Worm (Caenorhabditis elegans): ENCODE results near the gene athp-1.
A peak's percentile ranks its signal among the peaks of the same experiment; 100 is the strongest.

The athp-1 gene

ce11 chrIII:10930850-10931249, 49.3 kb downstream of the athp-1 start, which contains the start of gene M142.5:
M142.5 (plus strand) TSS chrIII:10931201.
- TF ChIP-seq lin-15B (tag; optimal IDR thresholded peaks at IDR 0.05): peak; percentile 73
- no peak for TF ChIP-seq hmg-11 (tag; optimal IDR thresholded peaks at IDR 0.05)
- TF ChIP-seq pqm-1 (tag; optimal IDR thresholded peaks at IDR 0.05): no peak
- TF ChIP-seq nfya-1 (tag; optimal IDR thresholded peaks at IDR 0.05; ENCODE audit: insufficient read depth): peak; percentile 18
- TF ChIP-seq mdl-1 (tag; optimal IDR thresholded peaks at IDR 0.05): no peak
- peak; percentile 27 for TF ChIP-seq lin-39 (tag; optimal IDR thresholded peaks at IDR 0.05)

- no peak for TF ChIP-seq fos-1 (tag; optimal IDR thresholded peaks at IDR 0.05)
- no peak for TF ChIP-seq R02D3.7 (tag; optimal IDR thresholded peaks at IDR 0.05)
- TF ChIP-seq ztf-11 (tag; optimal IDR thresholded peaks at IDR 0.05): no peak
- TF ChIP-seq aly-2 (tag; optimal IDR thresholded peaks at IDR 0.05): no peak
- no peak for TF ChIP-seq daf-12 (tag; optimal IDR thresholded peaks at IDR 0.05)
- TF ChIP-seq ceh-9 (tag; optimal IDR thresholded peaks at IDR 0.05): no peak
- no peak for TF ChIP-seq mdl-1 (tag; optimal IDR thresholded peaks at IDR 0.05)
- TF ChIP-seq ztf-4 (tag; optimal IDR thresholded peaks at IDR 0.05): no peak
- TF ChIP-seq lsy-12 (tag; optimal IDR thresholded peaks at IDR 0.05): no peak
- no peak for TF ChIP-seq nhr-237 (tag; optimal IDR thresholded peaks at IDR 0.05)
- no peak for TF ChIP-seq mml-1 (tag; optimal IDR thresholded peaks at IDR 0.05)
- no peak for TF ChIP-seq skn-1 (tag; optimal IDR thresholded peaks at IDR 0.05)
Observed at ce11 chrIII:10933331-10933730, 51.8 kb downstream of the athp-1 start, which contains the start of gene M142.8. M142.8 (plus strand) TSS chrIII:10933631.

DNA sequence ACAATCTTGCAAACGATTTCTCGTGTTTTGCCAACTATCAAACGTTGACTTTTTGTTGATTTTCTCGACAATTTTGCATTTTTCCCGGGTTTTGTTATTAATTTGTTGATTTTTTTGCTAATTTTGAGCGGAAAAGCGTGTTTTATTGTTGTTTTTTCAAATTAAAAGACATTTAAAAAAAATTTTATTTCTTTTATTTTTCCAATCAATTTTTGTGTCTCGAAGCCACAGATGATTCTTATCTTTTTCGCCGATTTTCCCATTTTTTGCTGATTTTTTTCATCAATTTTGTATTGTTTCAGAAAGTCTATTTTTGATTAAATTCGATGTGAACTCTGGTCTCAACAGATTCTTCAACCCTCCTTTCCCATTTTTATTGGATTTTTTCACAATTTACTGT, 54.4 kb downstream of the athp-1 start, which contains the start of gene rle-1:
Gene rle-1 (plus strand): TSS at position 301 of the 400 bp plus-strand sequence.
- TF ChIP-seq ama-1 (optimal IDR thresholded peaks at IDR 0.05) (no peak), fkh-2 (tag; optimal IDR thresholded peaks at IDR 0.05) (no peak), nhr-25 (tag; optimal IDR thresholded peaks at IDR 0.05) (no peak), nhr-23 (tag; optimal IDR thresholded peaks at IDR 0.05) (no peak), lin-15B (tag; optimal IDR thresholded peaks at IDR 0.05) (no peak), ceh-28 (tag; optimal IDR thresholded peaks at IDR 0.05) (no peak), nhr-12 (tag; optimal IDR thresholded peaks at IDR 0.05) (no peak), mdl-1 (tag; optimal IDR thresholded peaks at IDR 0.05) (no peak), snpc-4 (tag; optimal IDR thresholded peaks at IDR 0.05) (no peak), nfya-1 (tag; optimal IDR thresholded peaks at IDR 0.05; ENCODE audit: insufficient read depth) (no peak), sea-2 (GFP tag; optimal IDR thresholded peaks at IDR 0.05) (no peak), eor-1 (tag; optimal IDR thresholded peaks at IDR 0.05) (no peak), tbx-2 (tag; optimal IDR thresholded peaks at IDR 0.05) (no peak), ZK546.5 (tag; optimal IDR thresholded peaks at IDR 0.05) (no peak)

DNA sequence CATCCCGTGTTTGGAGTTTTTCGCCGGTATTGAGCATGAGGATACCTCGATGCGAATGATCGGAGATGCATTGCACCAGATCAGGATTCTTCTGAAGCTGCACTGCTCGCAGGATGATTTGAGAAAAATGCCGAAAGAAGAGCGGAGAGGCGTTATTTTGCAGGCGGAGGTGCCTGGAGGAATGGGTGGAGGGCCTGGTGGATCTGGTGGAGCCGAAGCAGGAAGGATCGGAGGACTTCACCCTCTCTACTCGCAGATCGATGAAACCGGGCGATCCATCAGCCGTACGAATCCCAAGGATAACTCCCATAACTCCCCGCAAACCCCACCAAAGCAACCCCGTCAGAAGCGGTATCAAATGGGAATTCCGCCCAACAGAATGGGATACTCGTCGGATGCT, 57.6 kb downstream of the athp-1 start:
- TF ChIP-seq ztf-4 (tag; optimal IDR thresholded peaks at IDR 0.05) (no peak), mml-1 (tag; optimal IDR thresholded peaks at IDR 0.05) (no peak), unc-62 (GFP tag; optimal IDR thresholded peaks at IDR 0.05) (no peak), egl-27 (tag; optimal IDR thresholded peaks at IDR 0.05) (no peak), fos-1 (tag; optimal IDR thresholded peaks at IDR 0.05) (no peak), nhr-23 (tag; optimal IDR thresholded peaks at IDR 0.05) (no peak), ceh-16 (tag; optimal IDR thresholded peaks at IDR 0.05) (no peak), nhr-11 (tag; optimal IDR thresholded peaks at IDR 0.05) (no peak), lsy-12 (tag; optimal IDR thresholded peaks at IDR 0.05) (no peak), pha-4 (tag; optimal IDR thresholded peaks at IDR 0.05) (no peak), ztf-11 (tag; optimal IDR thresholded peaks at IDR 0.05) (no peak), R02D3.7 (tag; optimal IDR thresholded peaks at IDR 0.05) (no peak), fkh-2 (tag; optimal IDR thresholded peaks at IDR 0.05) (no peak), nhr-67 (tag; optimal IDR thresholded peaks at IDR 0.05) (no peak), elt-3 (tag; optimal IDR thresholded peaks at IDR 0.05) (no peak), nhr-77 (tag; optimal IDR thresholded peaks at IDR 0.05) (no peak), sea-2 (GFP tag; optimal IDR thresholded peaks at IDR 0.05) (no peak), lin-39 (tag; optimal IDR thresholded peaks at IDR 0.05) (no peak), unc-39 (tag; optimal IDR thresholded peaks at IDR 0.05) (no peak), mdl-1 (tag; optimal IDR thresholded peaks at IDR 0.05) (no peak)

Data from whole organism, L3 larva.